Worm (Caenorhabditis elegans) whole organism, late embryonic: ENCODE results near the gene C43D7.8.
"Not testable (repeated sequence)": the region's sequence is repeated elsewhere in the genome, so short reads cannot be mapped to it uniquely, and the experiment has no call there.

Source experiments
- C08G9.2 ChIP-seq: sonication (generic microtip); optimal IDR thresholded peaks from 2 replicates; lab custom pipeline; 2016; ENCODE audit warnings: mild to moderate bottlenecking, missing genetic modification characterization, moderate library complexity, missing compliant biosample characterization
- ceh-24 ChIP-seq: sonication (generic microtip); optimal IDR thresholded peaks from 2 replicates; lab custom pipeline; 2016; ENCODE audit warnings: mild to moderate bottlenecking, missing genetic modification characterization, missing compliant biosample characterization
- ceh-31 ChIP-seq: sonication (generic microtip); optimal IDR thresholded peaks from 2 replicates; lab custom pipeline; 2016; ENCODE audit warnings: missing genetic modification characterization, missing compliant biosample characterization
- ceh-45 ChIP-seq: fragments of 200-800 bp; sonication (Bioruptor generic); IDR thresholded peaks from 2 replicates; pipeline ENCODE4 v1.3.6; 2022; ENCODE audit warnings: missing genetic modification reagents, missing genetic modification characterization, missing compliant biosample characterization
- dmd-4 ChIP-seq: sonication (generic microtip); optimal IDR thresholded peaks from 2 replicates; lab custom pipeline; 2016; ENCODE audit warnings: borderline replicate concordance, missing genetic modification characterization, missing compliant biosample characterization
- fax-1 ChIP-seq: sonication (generic microtip); optimal IDR thresholded peaks from 2 replicates; lab custom pipeline; 2016; ENCODE audit warnings: missing genotype, missing genetic modification characterization, missing compliant biosample characterization
- mec-3 ChIP-seq: sonication (generic microtip); optimal IDR thresholded peaks from 2 replicates; lab custom pipeline; 2016; ENCODE audit warnings: borderline replicate concordance, missing genetic modification characterization, missing compliant biosample characterization
- nfya-1 ChIP-seq: sonication (generic microtip); optimal IDR thresholded peaks from 2 replicates; lab custom pipeline; 2017; ENCODE audit warnings: missing genetic modification characterization, mild to moderate bottlenecking, missing compliant biosample characterization, antibody characterized with exemption, moderate library complexity
- nhr-11 ChIP-seq: fragments of 150-350 bp; optimal IDR thresholded peaks from 2 replicates; lab custom pipeline; 2014; ENCODE audit warnings: missing biosample characterization, missing genetic modification characterization
- pat-9 ChIP-seq: fragments of 200-800 bp; sonication (Bioruptor generic); optimal IDR thresholded peaks from 2 replicates; lab custom pipeline; 2018; ENCODE audit warnings: mild to moderate bottlenecking, missing genetic modification characterization, moderate library complexity, missing compliant biosample characterization
- pax-1 ChIP-seq: fragments of 150-350 bp; optimal IDR thresholded peaks from 2 replicates; lab custom pipeline; 2014; ENCODE audit warnings: missing biosample characterization, missing genetic modification characterization
- pha-4 ChIP-seq: fragments of 150-350 bp; optimal IDR thresholded peaks from 2 replicates; lab custom pipeline; 2018; ENCODE audit warnings: missing biosample characterization, missing genetic modification reagents, missing genetic modification characterization
- pqm-1 ChIP-seq: sonication (generic microtip); optimal IDR thresholded peaks from 2 replicates; lab custom pipeline; 2016; ENCODE audit warnings: missing genetic modification characterization, missing compliant biosample characterization
- pros-1 ChIP-seq: fragments of 150-350 bp; optimal IDR thresholded peaks from 2 replicates; lab custom pipeline; 2014; ENCODE audit warnings: missing biosample characterization, missing genetic modification reagents, missing genetic modification characterization
- rnt-1 ChIP-seq: sonication (generic microtip); optimal IDR thresholded peaks from 2 replicates; lab custom pipeline; 2016; ENCODE audit warnings: missing genetic modification characterization, missing compliant biosample characterization
- sdc-2 ChIP-seq: sonication (generic microtip); optimal IDR thresholded peaks from 2 replicates; lab custom pipeline; 2016; ENCODE audit warnings: missing genotype, missing genetic modification characterization, missing compliant biosample characterization
- unc-42 ChIP-seq: sonication (generic microtip); optimal IDR thresholded peaks from 2 replicates; lab custom pipeline; 2016; ENCODE audit warnings: missing genotype, missing genetic modification characterization, missing compliant biosample characterization
- unc-55 ChIP-seq: sonication (generic microtip); optimal IDR thresholded peaks from 2 replicates; lab custom pipeline; 2017; ENCODE audit warnings: missing biosample characterization, missing genetic modification reagents, missing genetic modification characterization
- unc-86 ChIP-seq: sonication (generic microtip); optimal IDR thresholded peaks from 2 replicates; lab custom pipeline; 2016; ENCODE audit warnings: missing genetic modification characterization, missing compliant biosample characterization
- zip-5 ChIP-seq: sonication (generic microtip); optimal IDR thresholded peaks from 2 replicates; lab custom pipeline; 2016; ENCODE audit warnings: missing genetic modification characterization, missing compliant biosample characterization

C43D7.8 gene

DNA sequence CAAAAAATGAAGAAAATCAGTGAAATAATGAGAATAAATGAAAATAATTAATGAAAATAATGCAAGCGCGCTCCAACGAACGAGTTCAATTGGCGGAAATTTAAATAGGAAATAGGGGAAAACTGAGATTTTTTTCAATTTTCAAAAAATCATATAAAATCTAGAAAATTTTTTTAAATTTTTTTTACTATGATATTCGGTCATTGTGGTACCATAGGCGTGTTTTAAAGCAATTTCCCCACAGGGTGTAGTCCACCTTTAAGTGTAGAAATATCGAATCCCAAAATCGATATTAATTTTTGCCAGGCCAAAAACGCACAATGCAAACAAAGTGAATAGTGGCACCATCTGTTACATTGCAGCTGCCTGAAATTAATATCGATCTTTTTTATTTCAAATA is 47.1 kb downstream of the C43D7.8 start, which contains the start of gene F21D9.1:
TSS of gene F21D9.1 (plus strand) at position 301 of the 400 bp plus-strand sequence.
- TF ChIP-seq pha-4; sdc-2; pat-9 (tag; lab: Kevin White, UChicago): not testable (repeated sequence)

DNA sequence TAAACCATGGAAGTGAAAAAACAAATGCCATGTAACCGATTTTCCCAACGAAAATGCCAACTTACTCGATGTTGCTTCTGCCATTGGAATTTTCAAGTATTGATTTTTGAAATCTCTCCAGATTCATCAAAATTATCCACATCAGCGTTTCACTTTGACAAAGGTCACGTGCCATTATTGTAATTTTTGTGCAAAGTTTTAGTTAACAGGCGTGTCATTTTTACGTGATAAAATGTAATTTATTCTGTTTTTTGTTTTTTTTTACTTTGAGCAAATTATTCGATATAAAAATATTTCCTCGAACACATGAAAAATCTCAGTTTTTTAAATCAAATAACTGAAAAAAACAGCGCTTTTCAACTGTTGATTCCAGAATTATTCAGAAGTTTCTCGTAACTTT is 48.9 kb downstream of the C43D7.8 start, which contains the start of gene F21D9.2:
TSS of gene F21D9.2 (minus strand) at position 101 of the 400 bp plus-strand sequence.
- no peak for TF ChIP-seq pax-1 (tag; lab: Kevin White, UChicago)
- TF ChIP-seq ceh-31 (tag; lab: Kevin White, UChicago): no peak
- no peak for TF ChIP-seq C08G9.2 (tag; lab: Kevin White, UChicago)
- no peak for TF ChIP-seq mec-3
- no peak for TF ChIP-seq pat-9 (tag; lab: Kevin White, UChicago)
- no peak for TF ChIP-seq dmd-4 (tag; lab: Kevin White, UChicago)

DNA sequence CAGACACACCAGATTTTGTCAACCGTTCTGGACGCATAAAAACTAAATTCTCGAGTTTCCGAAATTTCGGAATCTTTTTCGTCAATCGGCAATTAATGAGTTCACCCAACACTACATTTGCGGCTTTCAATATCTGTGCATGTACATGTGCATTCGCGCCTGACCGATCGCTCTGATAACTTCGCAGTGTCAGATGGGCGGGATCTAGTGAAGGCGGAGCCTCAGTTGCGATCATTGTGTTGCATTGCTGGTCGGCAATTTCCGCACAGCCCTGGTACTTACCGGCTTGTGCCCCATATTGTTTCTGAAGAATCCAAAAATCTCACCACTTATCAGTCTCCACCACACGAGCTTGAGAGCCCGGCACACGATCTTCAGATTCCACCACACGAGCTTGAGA is 50.6 kb downstream of the C43D7.8 start:
- TF ChIP-seq ceh-24 (tag; lab: Kevin White, UChicago): no peak
- no peak for TF ChIP-seq rnt-1 (tag; lab: Kevin White, UChicago)
- TF ChIP-seq nfya-1: no peak
- TF ChIP-seq unc-42 (tag; lab: Kevin White, UChicago): no peak
- no peak for TF ChIP-seq pax-1 (tag; lab: Kevin White, UChicago)
- no peak for TF ChIP-seq pat-9 (tag; lab: Kevin White, UChicago)
- no peak for TF ChIP-seq mec-3
- no peak for TF ChIP-seq unc-55 (GFP tag; lab: Kevin White, UChicago)
- no peak for TF ChIP-seq pqm-1
- no peak for TF ChIP-seq pros-1 (tag; lab: Kevin White, UChicago)
- no peak for TF ChIP-seq unc-86
- TF ChIP-seq ceh-45: no peak
- no peak for TF ChIP-seq fax-1 (tag; lab: Kevin White, UChicago)
- no peak for TF ChIP-seq zip-5 (tag; lab: Kevin White, UChicago)
- no peak for TF ChIP-seq nhr-11 (tag; lab: Kevin White, UChicago)
- TF ChIP-seq, all 69 proteins: peak for 0
